Fruit fly (Drosophila melanogaster) whole organism, pupa: Measurements from ENCODE around the gene CG17177.

Experiments used
- CG10348 ChIP-seq: fragments of 200-800 bp; sonication (Bioruptor generic); IDR thresholded peaks from 2 replicates; pipeline ENCODE4 v1.3.6; 2022; ENCODE audit warnings: missing biosample characterization, missing genetic modification characterization
- CG13204 ChIP-seq: fragments of 200-800 bp; sonication (Bioruptor generic); optimal IDR thresholded peaks from 2 replicates; lab custom pipeline; 2018; ENCODE audit warnings: missing biosample characterization, mild to moderate bottlenecking, missing genetic modification characterization, moderate library complexity
- CG14655 ChIP-seq: fragments of 200-800 bp; sonication (Bioruptor generic); optimal IDR thresholded peaks from 3 replicates; lab custom pipeline; 2017; ENCODE audit warnings: mild to moderate bottlenecking, missing biosample characterization, missing genetic modification reagents, missing genetic modification characterization
- CG9948 ChIP-seq: fragments of 200-800 bp; sonication (Bioruptor generic); optimal IDR thresholded peaks from 2 replicates; lab custom pipeline; 2018; ENCODE audit warnings: missing biosample characterization, mild to moderate bottlenecking, missing genetic modification characterization, moderate library complexity
- D1 ChIP-seq: fragments of 200-800 bp; sonication (Bioruptor generic); optimal IDR thresholded peaks from 2 replicates; lab custom pipeline; 2018; ENCODE audit warnings: missing biosample characterization, mild to moderate bottlenecking, missing genetic modification characterization, moderate library complexity
- EcR ChIP-seq: fragments of 200-800 bp; sonication (Bioruptor generic); optimal IDR thresholded peaks from 3 replicates; lab custom pipeline; 2019; ENCODE audit warnings: missing biosample characterization, missing genetic modification characterization, mild to moderate bottlenecking, moderate library complexity, missing genetic modification reagents
- Pif1A ChIP-seq: fragments of 200-800 bp; sonication (Bioruptor generic); optimal IDR thresholded peaks from 3 replicates; lab custom pipeline; 2016; ENCODE audit warnings: missing biosample characterization, missing genetic modification characterization
- gl ChIP-seq: fragments of 200-800 bp; sonication (Bioruptor generic); optimal IDR thresholded peaks from 2 replicates; lab custom pipeline; 2018; ENCODE audit warnings: missing biosample characterization, mild to moderate bottlenecking, missing genetic modification characterization
- rn ChIP-seq: fragments of 200-800 bp; sonication (Bioruptor generic); IDR thresholded peaks from 2 replicates; pipeline ENCODE4 v1.3.6; 2022; ENCODE audit warnings: missing biosample characterization, missing genetic modification characterization

dm6 chr3L:14657485-14658054 is 43.9 kb downstream of the CG17177 start:
- TF ChIP-seq CG13204 (GFP tag; lab: Kevin White, UChicago) (no peak), gl (tag; lab: Kevin White, UChicago) (no peak), EcR (GFP tag; lab: Kevin White, UChicago) (no peak), rn (GFP tag; lab: Robert Waterston, UW) (no peak), CG10348 (no peak), Pif1A (no peak), D1 (tag; lab: Kevin White, UChicago) (no peak), CG9948 (tag; lab: Kevin White, UChicago) (no peak), CG14655 (GFP tag; lab: Kevin White, UChicago) (no peak)
